Fruit fly (Drosophila melanogaster) whole organism, embryonic: ENCODE data around the gene in.
A peak's percentile ranks its signal among the peaks of the same experiment; 100 is the strongest.

Experiments
- Atf3 ChIP-seq: fragments of 200-800 bp; sonication (Bioruptor generic); optimal IDR thresholded peaks from 3 replicates; lab custom pipeline; 2016; ENCODE audit warnings: missing biosample characterization, missing genetic modification characterization
- Blimp-1 ChIP-seq: fragments of 200-800 bp; sonication (Bioruptor generic); optimal IDR thresholded peaks from 3 replicates; lab custom pipeline; 2018; ENCODE audit warnings: missing biosample characterization, missing genetic modification characterization, mild to moderate bottlenecking, moderate library complexity, missing genetic modification reagents
- CG10654 ChIP-seq: fragments of 200-800 bp; sonication (Bioruptor generic); optimal IDR thresholded peaks from 2 replicates; lab custom pipeline; 2016; ENCODE audit warnings: missing biosample characterization, missing genetic modification characterization
- CG12942 ChIP-seq: fragments of 200-800 bp; sonication (Bioruptor generic); optimal IDR thresholded peaks from 3 replicates; lab custom pipeline; 2016; ENCODE audit warnings: missing biosample characterization, missing genetic modification characterization
- CG16813 ChIP-seq: fragments of 200-800 bp; sonication (Bioruptor generic); IDR thresholded peaks from 3 replicates; pipeline ENCODE4 v1.3.6; 2022; ENCODE audit warnings: missing biosample characterization, missing genetic modification characterization; ENCODE audit not compliant: partially characterized antibody
- CG18476 ChIP-seq: fragments of 200-800 bp; sonication (Bioruptor generic); optimal IDR thresholded peaks from 2 replicates; lab custom pipeline; 2016; ENCODE audit warnings: missing biosample characterization, mild to moderate bottlenecking, missing genetic modification characterization
- CG31224 ChIP-seq: fragments of 200-800 bp; sonication (Bioruptor generic); IDR thresholded peaks from 2 replicates; pipeline ENCODE4 v1.3.6; 2022; ENCODE audit warnings: missing biosample characterization, missing genetic modification characterization
- CG31441 ChIP-seq: fragments of 200-800 bp; sonication (Bioruptor generic); IDR thresholded peaks from 2 replicates; pipeline ENCODE4 v1.3.6; 2022; ENCODE audit warnings: missing biosample characterization, missing genetic modification characterization
- CG32772 ChIP-seq: fragments of 200-800 bp; sonication (Bioruptor generic); IDR thresholded peaks from 2 replicates; pipeline ENCODE4 v1.3.6; 2022; ENCODE audit warnings: missing biosample characterization, missing genetic modification characterization
- CG34422 ChIP-seq: fragments of 200-800 bp; sonication (Bioruptor generic); IDR thresholded peaks from 3 replicates; pipeline ENCODE4 v1.3.6; 2022; ENCODE audit warnings: missing biosample characterization, missing genetic modification characterization
- CG3995 ChIP-seq: fragments of 200-800 bp; sonication (Bioruptor generic); optimal IDR thresholded peaks from 3 replicates; lab custom pipeline; 2016; ENCODE audit warnings: missing biosample characterization, missing genetic modification characterization
- CG43689 ChIP-seq: fragments of 200-800 bp; sonication (Bioruptor generic); IDR thresholded peaks from 2 replicates; pipeline ENCODE4 v1.3.6; 2022; ENCODE audit warnings: missing biosample characterization, missing genetic modification characterization
- CG4730 ChIP-seq: fragments of 200-800 bp; sonication (Bioruptor generic); IDR thresholded peaks from 2 replicates; pipeline ENCODE4 v1.3.6; 2022; ENCODE audit warnings: missing biosample characterization, missing genetic modification characterization
- CG6813 ChIP-seq: fragments of 200-800 bp; sonication (Bioruptor generic); optimal IDR thresholded peaks from 2 replicates; lab custom pipeline; 2017; ENCODE audit warnings: missing biosample characterization, missing genetic modification characterization, mild to moderate bottlenecking, moderate library complexity, missing genetic modification reagents
- CG8388 ChIP-seq: fragments of 200-800 bp; sonication (Bioruptor generic); optimal IDR thresholded peaks from 2 replicates; lab custom pipeline; 2019; ENCODE audit warnings: missing biosample characterization, mild to moderate bottlenecking, missing genetic modification characterization, moderate library complexity
- CG8478 ChIP-seq: fragments of >200 bp; optimal IDR thresholded peaks from 2 replicates; lab custom pipeline; 2018
- CG8765 ChIP-seq: fragments of 200-800 bp; sonication (Bioruptor generic); IDR thresholded peaks from 2 replicates; pipeline ENCODE4 v1.3.6; 2022; ENCODE audit warnings: missing biosample characterization, missing genetic modification characterization
- CG9727 ChIP-seq: fragments of 200-800 bp; sonication (Bioruptor generic); optimal IDR thresholded peaks from 3 replicates; lab custom pipeline; 2017; ENCODE audit warnings: missing biosample characterization, mild to moderate bottlenecking, missing genetic modification characterization
- CoRest ChIP-seq: fragments of 200-800 bp; sonication (Bioruptor generic); optimal IDR thresholded peaks from 3 replicates; lab custom pipeline; 2018; ENCODE audit warnings: missing biosample characterization, mild to moderate bottlenecking, missing genetic modification characterization, moderate library complexity
- Ets65A ChIP-seq: fragments of 200-800 bp; sonication (Bioruptor generic); peaks from one replicate; lab custom pipeline; 2016; ENCODE audit warnings: missing biosample characterization, missing genetic modification characterization
- Fer2 ChIP-seq: fragments of 200-800 bp; sonication (Bioruptor generic); optimal IDR thresholded peaks from 2 replicates; lab custom pipeline; 2018; ENCODE audit warnings: missing biosample characterization, mild to moderate bottlenecking, missing genetic modification characterization, moderate library complexity
- GATAe ChIP-seq: fragments of 200-800 bp; sonication (Bioruptor generic); conservative IDR thresholded peaks from 2 replicates; pipeline ENCODE4 v1.3.6; 2022; ENCODE audit warnings: missing biosample characterization, missing genetic modification characterization
- Hsf ChIP-seq: fragments of 200-800 bp; sonication (Bioruptor generic); optimal IDR thresholded peaks from 3 replicates; lab custom pipeline; 2016; ENCODE audit warnings: missing biosample characterization, missing genetic modification characterization
- Oli ChIP-seq: fragments of 200-800 bp; sonication (Bioruptor generic); optimal IDR thresholded peaks from 2 replicates; lab custom pipeline; 2018; ENCODE audit warnings: missing biosample characterization, mild to moderate bottlenecking, missing genetic modification characterization, moderate library complexity
- Rfx ChIP-seq: fragments of 200-800 bp; sonication (Bioruptor generic); IDR thresholded peaks from 2 replicates; pipeline ENCODE4 v1.3.6; 2022; ENCODE audit warnings: missing biosample characterization, missing genetic modification characterization
- TFAM ChIP-seq: fragments of 200-800 bp; sonication (Bioruptor generic); optimal IDR thresholded peaks from 2 replicates; lab custom pipeline; 2017; ENCODE audit warnings: missing biosample characterization, missing genetic modification characterization, inconsistent platforms
- Usf ChIP-seq: fragments of 200-800 bp; sonication (Bioruptor generic); optimal IDR thresholded peaks from 2 replicates; lab custom pipeline; 2017; ENCODE audit warnings: missing genotype, missing biosample characterization, missing genetic modification characterization
- ash1 ChIP-seq: fragments of 200-800 bp; sonication (Bioruptor generic); optimal IDR thresholded peaks from 2 replicates; lab custom pipeline; 2018; ENCODE audit warnings: missing biosample characterization, mild to moderate bottlenecking, missing genetic modification characterization
- btn ChIP-seq: fragments of 200-800 bp; sonication (Bioruptor generic); optimal IDR thresholded peaks from 2 replicates; lab custom pipeline; 2016; ENCODE audit warnings: missing biosample characterization, missing genetic modification characterization
- chm ChIP-seq: fragments of 200-800 bp; sonication (Bioruptor generic); IDR thresholded peaks from 2 replicates; pipeline ENCODE4 v1.3.6; 2022; ENCODE audit warnings: missing biosample characterization, missing genetic modification characterization
- dati ChIP-seq: fragments of 200-800 bp; sonication (Bioruptor generic); IDR thresholded peaks from 2 replicates; pipeline ENCODE4 v1.3.6; 2022; ENCODE audit warnings: missing biosample characterization, missing genetic modification characterization
- disco-r ChIP-seq: fragments of 200-800 bp; sonication (Bioruptor generic); optimal IDR thresholded peaks from 2 replicates; lab custom pipeline; 2016; ENCODE audit warnings: missing biosample characterization, missing genetic modification characterization
- emc ChIP-seq: fragments of 200-800 bp; sonication (Bioruptor generic); optimal IDR thresholded peaks from 2 replicates; lab custom pipeline; 2016; ENCODE audit warnings: missing biosample characterization, missing genetic modification characterization
- exex ChIP-seq: fragments of 200-800 bp; sonication (Bioruptor generic); optimal IDR thresholded peaks from 4 replicates; lab custom pipeline; 2018; ENCODE audit warnings: missing biosample characterization, mild to moderate bottlenecking, missing genetic modification characterization, moderate library complexity
- fu2 ChIP-seq: fragments of 200-800 bp; sonication (Bioruptor generic); optimal IDR thresholded peaks from 2 replicates; lab custom pipeline; 2016; ENCODE audit warnings: missing biosample characterization, missing genetic modification characterization
- gfzf ChIP-seq: fragments of 200-800 bp; sonication (Bioruptor generic); optimal IDR thresholded peaks from 2 replicates; lab custom pipeline; 2016; ENCODE audit warnings: missing biosample characterization, mild to moderate bottlenecking, missing genetic modification characterization, moderate library complexity
- gro ChIP-seq: fragments of 200-800 bp; sonication (Bioruptor generic); optimal IDR thresholded peaks from 2 replicates; lab custom pipeline; 2016; ENCODE audit warnings: missing biosample characterization, missing genetic modification characterization
- h ChIP-seq: fragments of >200 bp; optimal IDR thresholded peaks from 2 replicates; lab custom pipeline; 2017
- hbn ChIP-seq: fragments of 200-800 bp; sonication (Bioruptor generic); IDR thresholded peaks from 2 replicates; pipeline ENCODE4 v1.3.6; 2022; ENCODE audit warnings: missing biosample characterization, missing genetic modification characterization; ENCODE audit not compliant: partially characterized antibody
- nau ChIP-seq: fragments of 200-800 bp; sonication (Bioruptor generic); optimal IDR thresholded peaks from 3 replicates; lab custom pipeline; 2017; ENCODE audit warnings: missing biosample characterization, mild to moderate bottlenecking, missing genetic modification characterization, missing genetic modification reagents
- nerfin-2 ChIP-seq: fragments of 200-800 bp; sonication (Bioruptor generic); IDR thresholded peaks from 2 replicates; pipeline ENCODE4 v1.3.6; 2022; ENCODE audit warnings: missing biosample characterization, missing genetic modification characterization; ENCODE audit not compliant: partially characterized antibody
- pho ChIP-seq: fragments of 200-800 bp; sonication (Bioruptor generic); optimal IDR thresholded peaks from 2 replicates; lab custom pipeline; 2016; ENCODE audit warnings: missing biosample characterization, missing genetic modification characterization
- prd ChIP-seq, 3 experiments: fragments of >200 bp in 2 of 3; fragments of 200-800 bp in 1 of 3; sonication (Bioruptor generic) in 1 of 3; optimal IDR thresholded peaks in 2 of 3; IDR thresholded peaks in 1 of 3; 2 replicates in 2 of 3; 3 replicates in 1 of 3; pipeline versions ENCODE4 v1.3.6 to Lab custom; 2017 to 2022; ENCODE audit warnings: missing biosample characterization in 1 of 3, missing genetic modification characterization in 1 of 3
- pum ChIP-seq: fragments of 200-800 bp; sonication (Bioruptor generic); optimal IDR thresholded peaks from 2 replicates; lab custom pipeline; 2016; ENCODE audit warnings: missing biosample characterization, missing genetic modification characterization
- sens ChIP-seq: fragments of 200-800 bp; sonication (Bioruptor generic); peaks from one replicate; lab custom pipeline; 2016; ENCODE audit warnings: missing biosample characterization, missing genetic modification characterization
- sima ChIP-seq: fragments of 200-800 bp; sonication (Bioruptor generic); optimal IDR thresholded peaks from 2 replicates; lab custom pipeline; 2016; ENCODE audit warnings: missing biosample characterization, missing genetic modification characterization
- usp ChIP-seq: fragments of >200 bp; optimal IDR thresholded peaks from 2 replicates; lab custom pipeline; 2017; ENCODE audit warnings: missing biosample characterization, missing genetic modification characterization
- vvl ChIP-seq: fragments of 200-800 bp; sonication (Bioruptor generic); IDR thresholded peaks from 2 replicates; pipeline ENCODE4 v1.3.6; 2022; ENCODE audit warnings: missing biosample characterization, missing genetic modification characterization
- wdn ChIP-seq: fragments of 200-800 bp; sonication (Bioruptor generic); IDR thresholded peaks from 2 replicates; pipeline ENCODE4 v1.3.6; 2022; ENCODE audit warnings: missing biosample characterization, missing genetic modification characterization

Gene in

DNA sequence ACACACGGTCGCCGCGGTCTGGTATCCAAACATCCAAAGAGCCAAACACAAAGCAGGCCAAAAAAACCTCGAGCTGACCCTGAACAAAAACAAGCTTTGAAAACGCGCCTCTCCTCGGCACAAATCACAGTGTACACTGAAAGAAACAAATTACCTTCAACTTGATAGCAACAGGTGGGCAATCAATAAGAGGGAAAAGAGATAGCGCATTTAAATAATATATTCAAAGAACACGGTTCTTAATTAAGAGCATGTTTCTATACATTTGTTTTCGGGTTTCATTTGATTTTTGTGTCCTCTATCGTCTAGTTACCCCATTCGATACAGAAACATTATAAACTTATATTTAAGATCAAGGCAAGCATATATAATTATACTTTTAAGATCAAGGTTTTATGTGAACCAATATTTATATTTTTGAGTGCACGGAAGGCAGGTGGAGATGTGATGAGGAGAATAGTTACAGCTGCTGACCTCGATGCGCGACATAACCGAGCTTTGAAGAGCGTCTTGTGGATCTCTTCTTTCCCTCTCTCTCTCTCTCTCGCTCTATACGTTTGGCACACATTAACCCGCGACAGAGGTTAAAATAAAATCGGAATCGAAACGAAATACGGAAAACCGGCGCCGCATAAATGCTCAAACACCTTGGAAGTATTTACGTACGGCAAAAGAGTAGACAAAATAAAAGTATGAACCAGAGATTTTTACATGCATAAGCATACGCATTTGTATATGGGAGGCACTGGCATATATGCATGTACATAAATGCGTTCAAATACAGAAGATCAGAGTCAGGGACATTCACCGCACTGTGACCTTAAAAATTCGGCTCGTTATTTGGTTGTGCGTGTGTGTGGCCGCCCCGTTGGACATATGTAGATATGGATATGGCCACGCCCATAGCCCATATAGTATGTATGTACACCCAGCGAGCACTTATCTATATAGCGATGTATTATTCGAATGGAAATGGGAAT is 31.5 kb downstream of the in start (continued):
- TF ChIP-seq TFAM (GFP tag; lab: Kevin White, UChicago) = no peak
- TF ChIP-seq sens (GFP tag; lab: Kevin White, UChicago) = peak; percentile 97
- peak; percentile 50 for TF ChIP-seq Fer2 (tag; lab: Kevin White, UChicago)
- TF ChIP-seq ash1 (GFP tag; lab: Kevin White, UChicago) = no peak
- peak; percentile 60 for TF ChIP-seq CG31224 (GFP tag; lab: Robert Waterston, UW)
- TF ChIP-seq h (lab: Kevin White, UChicago) = no peak
- TF ChIP-seq CG32772 (GFP tag; lab: Robert Waterston, UW) = peak; percentile 23; the same call in 1 of the 2 replicates
- peak; percentile 67 for TF ChIP-seq CG6813 (GFP tag; lab: Kevin White, UChicago)
- TF ChIP-seq vvl (GFP tag; lab: Robert Waterston, UW) = peak; percentile 80
- peak; percentile 81 for TF ChIP-seq Blimp-1
- peak; percentile 93 for TF ChIP-seq CoRest (tag; lab: Kevin White, UChicago)
- peak; percentile 72 for TF ChIP-seq disco-r
- TF ChIP-seq CG8388 (GFP tag; lab: Kevin White, UChicago) = peak; percentile 84
- TF ChIP-seq chm = no peak
- TF ChIP-seq CG18476 (GFP tag; lab: Kevin White, UChicago) = peak; percentile 74
- TF ChIP-seq pho (GFP tag; lab: Kevin White, UChicago) = peak; percentile 80
- peak; percentile 22 for TF ChIP-seq CG3995 (GFP tag; lab: Kevin White, UChicago)
- 0 out of 2 replicates have a peak, but pooled peaks have one; percentile 11 for TF ChIP-seq GATAe
- no peak for TF ChIP-seq CG8478
- TF ChIP-seq gfzf (GFP tag; lab: Kevin White, UChicago) = no peak
- no peak for TF ChIP-seq prd (optimal IDR thresholded peaks at IDR 0.05; lab: Kevin White, UChicago)
- peak; percentile 81 for TF ChIP-seq prd (GFP tag; IDR thresholded peaks at IDR 0.05; lab: Robert Waterston, UW)
- TF ChIP-seq CG4730 (GFP tag; lab: Robert Waterston, UW) = peak; percentile 26; the same call in 1 of the 2 replicates
- TF ChIP-seq CG16813 (GFP tag; lab: Robert Waterston, UW) = no peak
- peak; percentile 91 for TF ChIP-seq Ets65A
- TF ChIP-seq Usf = peak; percentile 39
- TF ChIP-seq emc (GFP tag; lab: Kevin White, UChicago) = peak; percentile 39
- TF ChIP-seq Atf3 (GFP tag; lab: Kevin White, UChicago) = peak; percentile 41
- TF ChIP-seq btn = peak; percentile 18
- 0 out of 2 replicates have a peak, but pooled peaks have one; percentile 28 for TF ChIP-seq dati (GFP tag; lab: Robert Waterston, UW)
- TF ChIP-seq exex (tag; lab: Kevin White, UChicago) = peak; percentile 55
- peak; percentile 86 for TF ChIP-seq CG31441 (GFP tag; lab: Robert Waterston, UW)
- TF ChIP-seq nerfin-2 (GFP tag; lab: Robert Waterston, UW) = no peak
- TF ChIP-seq nau (GFP tag; lab: Kevin White, UChicago) = peak; percentile 81
- peak; percentile 71 for TF ChIP-seq CG10654 (GFP tag; lab: Kevin White, UChicago)
- no peak for TF ChIP-seq hbn (GFP tag; lab: Robert Waterston, UW)
- TF ChIP-seq Oli = peak; percentile 92
- peak; percentile 70; the same call in 2 of the 3 replicates for TF ChIP-seq CG34422 (GFP tag; lab: Robert Waterston, UW)
- peak; percentile 65 for TF ChIP-seq pum
- TF ChIP-seq CG43689 = 0 out of 2 replicates have a peak, but pooled peaks have one; percentile 24
- TF ChIP-seq wdn (GFP tag; lab: Robert Waterston, UW) = 0 out of 2 replicates have a peak, but pooled peaks have one; percentile 21
- peak; percentile 86 for TF ChIP-seq Hsf (GFP tag; lab: Kevin White, UChicago)
- peak; percentile 78 for TF ChIP-seq CG9727 (GFP tag; lab: Kevin White, UChicago)
- TF ChIP-seq gro (GFP tag; lab: Kevin White, UChicago) = peak; percentile 79
- no peak for TF ChIP-seq sima
- peak; percentile 70 for TF ChIP-seq fu2
- TF ChIP-seq usp = no peak
- TF ChIP-seq CG12942 = peak; percentile 79
- TF ChIP-seq CG8765 (GFP tag; lab: Robert Waterston, UW) = no peak
- TF ChIP-seq Rfx (GFP tag; lab: Robert Waterston, UW) = peak; percentile 80
